Fruit fly (Drosophila melanogaster) whole organism, embryonic: ENCODE measurements around the gene CG14803.

Experiments
- Blimp-1 ChIP-seq: fragments of 200-800 bp; sonication (Bioruptor generic); optimal IDR thresholded peaks from 3 replicates; lab custom pipeline; 2018; ENCODE audit warnings: missing biosample characterization, missing genetic modification characterization, mild to moderate bottlenecking, moderate library complexity, missing genetic modification reagents
- C15 ChIP-seq: fragments of 200-800 bp; sonication (Bioruptor generic); IDR thresholded peaks from 3 replicates; pipeline ENCODE4 v1.3.6; 2022; ENCODE audit warnings: missing biosample characterization, missing genetic modification characterization
- CG10565 ChIP-seq: fragments of 200-800 bp; sonication (Bioruptor generic); optimal IDR thresholded peaks from 3 replicates; lab custom pipeline; 2016; ENCODE audit warnings: missing biosample characterization, mild to moderate bottlenecking, missing genetic modification characterization
- CG11247 ChIP-seq: fragments of 200-800 bp; sonication (Bioruptor generic); IDR thresholded peaks from 2 replicates; pipeline ENCODE4 v1.3.6; 2022; ENCODE audit warnings: missing biosample characterization, missing genetic modification characterization
- CG12391 ChIP-seq: fragments of 200-800 bp; sonication (Bioruptor generic); optimal IDR thresholded peaks from 3 replicates; lab custom pipeline; 2018; ENCODE audit warnings: missing biosample characterization, mild to moderate bottlenecking, missing genetic modification characterization, moderate library complexity
- CG12769 ChIP-seq: fragments of 200-800 bp; sonication (Bioruptor generic); optimal IDR thresholded peaks from 2 replicates; lab custom pipeline; 2019; ENCODE audit warnings: missing biosample characterization, mild to moderate bottlenecking, missing genetic modification characterization, moderate library complexity
- CG12942 ChIP-seq: fragments of 200-800 bp; sonication (Bioruptor generic); optimal IDR thresholded peaks from 3 replicates; lab custom pipeline; 2016; ENCODE audit warnings: missing biosample characterization, missing genetic modification characterization
- CG15479 ChIP-seq: fragments of 200-800 bp; sonication (Bioruptor generic); optimal IDR thresholded peaks from 3 replicates; lab custom pipeline; 2019; ENCODE audit warnings: missing biosample characterization, mild to moderate bottlenecking, missing genetic modification characterization, moderate library complexity
- CG1647 ChIP-seq: fragments of 200-800 bp; sonication (Bioruptor generic); optimal IDR thresholded peaks from 3 replicates; lab custom pipeline; 2016; ENCODE audit warnings: missing biosample characterization, missing genetic modification characterization
- CG2202 ChIP-seq: fragments of 200-800 bp; sonication (Bioruptor generic); optimal IDR thresholded peaks from 2 replicates; lab custom pipeline; 2018; ENCODE audit warnings: missing biosample characterization, mild to moderate bottlenecking, missing genetic modification characterization
- CG2712 ChIP-seq: fragments of 200-800 bp; optimal IDR thresholded peaks from 3 replicates; lab custom pipeline; 2019; ENCODE audit warnings: missing biosample characterization, mild to moderate bottlenecking, missing genetic modification characterization, moderate library complexity
- CG32772 ChIP-seq: fragments of 200-800 bp; sonication (Bioruptor generic); IDR thresholded peaks from 2 replicates; pipeline ENCODE4 v1.3.6; 2022; ENCODE audit warnings: missing biosample characterization, missing genetic modification characterization
- CG4360 ChIP-seq: fragments of 200-800 bp; sonication (Bioruptor generic); IDR thresholded peaks from 2 replicates; pipeline ENCODE4 v1.3.6; 2022; ENCODE audit warnings: missing biosample characterization, missing genetic modification characterization
- CG6689 ChIP-seq: fragments of 200-800 bp; sonication (Bioruptor generic); IDR thresholded peaks from 2 replicates; pipeline ENCODE4 v1.3.6; 2022; ENCODE audit warnings: missing biosample characterization, missing genetic modification characterization
- CG7357 ChIP-seq: fragments of 200-800 bp; sonication (Bioruptor generic); IDR thresholded peaks from 3 replicates; pipeline ENCODE4 v1.3.6; 2022; ENCODE audit warnings: missing biosample characterization, missing genetic modification characterization
- CG8359 ChIP-seq: fragments of 200-800 bp; sonication (Bioruptor generic); optimal IDR thresholded peaks from 2 replicates; lab custom pipeline; 2017; ENCODE audit warnings: missing biosample characterization, mild to moderate bottlenecking, missing genetic modification characterization, borderline replicate concordance
- CTCF ChIP-seq: fragments of 200-800 bp; sonication (Bioruptor generic); optimal IDR thresholded peaks from 2 replicates; lab custom pipeline; 2017; ENCODE audit warnings: missing biosample characterization, mild to moderate bottlenecking, missing genetic modification characterization, moderate library complexity
- Camta ChIP-seq: fragments of 200-800 bp; sonication (Bioruptor generic); optimal IDR thresholded peaks from 2 replicates; lab custom pipeline; 2016; ENCODE audit warnings: missing biosample characterization, missing genetic modification characterization
- CkIIα-i1 ChIP-seq: fragments of 200-800 bp; sonication (Bioruptor generic); IDR thresholded peaks from 2 replicates; pipeline ENCODE4 v1.3.6; 2022; ENCODE audit warnings: missing biosample characterization, missing genetic modification characterization
- D19A ChIP-seq: fragments of 200-800 bp; optimal IDR thresholded peaks from 3 replicates; lab custom pipeline; 2019; ENCODE audit warnings: missing biosample characterization, mild to moderate bottlenecking, missing genetic modification characterization, moderate library complexity
- HmgD ChIP-seq: fragments of 200-800 bp; sonication (Bioruptor generic); optimal IDR thresholded peaks from 3 replicates; lab custom pipeline; 2016; ENCODE audit warnings: missing biosample characterization, missing genetic modification characterization
- Hr78 ChIP-seq, 2 experiments: fragments of 200-800 bp in 1 of 2; fragments of >200 bp in 1 of 2; sonication (Bioruptor generic) in 1 of 2; optimal IDR thresholded peaks; 2 replicates each; lab custom pipeline; 2017 to 2019; ENCODE audit warnings: missing biosample characterization in 2 of 2, missing genetic modification characterization in 2 of 2, mild to moderate bottlenecking in 1 of 2, moderate library complexity in 1 of 2
- Kr ChIP-seq: fragments of 200-800 bp; sonication (Bioruptor generic); optimal IDR thresholded peaks from 2 replicates; lab custom pipeline; 2017; ENCODE audit warnings: missing biosample characterization, mild to moderate bottlenecking, missing genetic modification characterization
- MBD-R2 ChIP-seq: fragments of 200-800 bp; sonication (Bioruptor generic); IDR thresholded peaks from 2 replicates; pipeline ENCODE4 v1.3.6; 2022; ENCODE audit warnings: missing biosample characterization, missing genetic modification characterization
- Med ChIP-seq: fragments of 200-800 bp; sonication (Bioruptor generic); peaks from one replicate; lab custom pipeline; 2016; ENCODE audit warnings: missing biosample characterization, missing genetic modification characterization, mild to moderate bottlenecking, inconsistent platforms, moderate library complexity
- Pdp1 ChIP-seq, 2 experiments: fragments of 200-800 bp; sonication (Bioruptor generic); optimal IDR thresholded peaks; 3 replicates each; lab custom pipeline; 2016; ENCODE audit warnings: missing biosample characterization in 2 of 2, missing genetic modification characterization in 2 of 2, mild to moderate bottlenecking in 1 of 2, moderate library complexity in 1 of 2
- Rx ChIP-seq: fragments of 200-800 bp; sonication (Bioruptor generic); IDR thresholded peaks from 2 replicates; pipeline ENCODE4 v1.3.6; 2022; ENCODE audit warnings: missing biosample characterization, missing genetic modification characterization
- Xrp1 ChIP-seq: fragments of 200-800 bp; sonication (Bioruptor generic); IDR thresholded peaks from 2 replicates; pipeline ENCODE4 v1.3.6; 2022; ENCODE audit warnings: missing biosample characterization, missing genetic modification characterization
- cad ChIP-seq: fragments of >200 bp; optimal IDR thresholded peaks from 2 replicates; lab custom pipeline; 2017; ENCODE audit warnings: missing biosample characterization, missing genetic modification characterization
- fd96Cb ChIP-seq: fragments of 200-800 bp; sonication (Bioruptor generic); optimal IDR thresholded peaks from 2 replicates; lab custom pipeline; 2018; ENCODE audit warnings: missing biosample characterization, mild to moderate bottlenecking, missing genetic modification characterization, moderate library complexity
- her ChIP-seq: fragments of 200-800 bp; sonication (Bioruptor generic); optimal IDR thresholded peaks from 2 replicates; lab custom pipeline; 2016; ENCODE audit warnings: missing biosample characterization, missing genetic modification characterization
- kay ChIP-seq: fragments of 200-800 bp; sonication (Bioruptor generic); optimal IDR thresholded peaks from 2 replicates; lab custom pipeline; 2016; ENCODE audit warnings: missing biosample characterization, missing genetic modification characterization
- kni ChIP-seq: fragments of 200-800 bp; sonication (Bioruptor generic); optimal IDR thresholded peaks from 3 replicates; lab custom pipeline; 2017; ENCODE audit warnings: mild to moderate bottlenecking, missing biosample characterization, missing genetic modification reagents, missing genetic modification characterization
- lab ChIP-seq: fragments of 200-800 bp; sonication (Bioruptor generic); optimal IDR thresholded peaks from 3 replicates; lab custom pipeline; 2017; ENCODE audit warnings: missing biosample characterization, missing genetic modification characterization, mild to moderate bottlenecking, moderate library complexity, missing genetic modification reagents
- lbe ChIP-seq: fragments of 200-800 bp; sonication (Bioruptor generic); optimal IDR thresholded peaks from 2 replicates; lab custom pipeline; 2016; ENCODE audit warnings: missing biosample characterization, mild to moderate bottlenecking, missing genetic modification characterization
- lov ChIP-seq, 2 experiments: fragments of 200-800 bp in 1 of 2; fragments of >200 bp in 1 of 2; sonication (Bioruptor generic) in 1 of 2; IDR thresholded peaks in 1 of 2; optimal IDR thresholded peaks in 1 of 2; 2 replicates in 1 of 2; 3 replicates in 1 of 2; pipeline versions ENCODE4 v1.3.6 to Lab custom; 2017 to 2022; ENCODE audit warnings: missing biosample characterization in 1 of 2, missing genetic modification characterization in 1 of 2
- maf-S ChIP-seq: fragments of 200-800 bp; sonication (Bioruptor generic); optimal IDR thresholded peaks from 2 replicates; lab custom pipeline; 2016; ENCODE audit warnings: missing biosample characterization, missing genetic modification characterization
- pnt ChIP-seq: fragments of 200-800 bp; sonication (Bioruptor generic); optimal IDR thresholded peaks from 3 replicates; lab custom pipeline; 2016; ENCODE audit warnings: missing biosample characterization, missing genetic modification characterization
- prd ChIP-seq, 3 experiments: fragments of >200 bp in 2 of 3; fragments of 200-800 bp in 1 of 3; sonication (Bioruptor generic) in 1 of 3; optimal IDR thresholded peaks in 2 of 3; IDR thresholded peaks in 1 of 3; 2 replicates in 2 of 3; 3 replicates in 1 of 3; pipeline versions ENCODE4 v1.3.6 to Lab custom; 2017 to 2022; ENCODE audit warnings: missing biosample characterization in 1 of 3, missing genetic modification characterization in 1 of 3
- pros ChIP-seq: fragments of 200-800 bp; sonication (Bioruptor generic); optimal IDR thresholded peaks from 3 replicates; lab custom pipeline; 2019; ENCODE audit warnings: missing biosample characterization, mild to moderate bottlenecking, missing genetic modification characterization, moderate library complexity
- row ChIP-seq: fragments of 200-800 bp; sonication (Bioruptor generic); IDR thresholded peaks from 3 replicates; pipeline ENCODE4 v1.3.6; 2022; ENCODE audit warnings: missing biosample characterization, missing genetic modification characterization
- sc ChIP-seq, 3 experiments: fragments of >200 bp in 2 of 3; fragments of 200-800 bp in 1 of 3; sonication (Bioruptor generic) in 1 of 3; optimal IDR thresholded peaks; 2 replicates in 2 of 3; 3 replicates in 1 of 3; lab custom pipeline; 2017; ENCODE audit warnings: mild to moderate bottlenecking in 1 of 3, missing biosample characterization in 1 of 3, missing genetic modification characterization in 1 of 3, missing genetic modification reagents in 1 of 3
- sisA ChIP-seq: fragments of 200-800 bp; sonication (Bioruptor generic); IDR thresholded peaks from 2 replicates; pipeline ENCODE4 v1.3.6; 2022; ENCODE audit warnings: missing biosample characterization, missing genetic modification characterization
- slp2 ChIP-seq: fragments of 200-800 bp; sonication (Bioruptor generic); optimal IDR thresholded peaks from 2 replicates; lab custom pipeline; 2016; ENCODE audit warnings: missing biosample characterization, missing genetic modification characterization
- sob ChIP-seq: fragments of 200-800 bp; sonication (Bioruptor generic); IDR thresholded peaks from 2 replicates; pipeline ENCODE4 v1.3.6; 2022; ENCODE audit warnings: missing biosample characterization, missing genetic modification characterization
- sqz ChIP-seq: fragments of 200-800 bp; sonication (Bioruptor generic); optimal IDR thresholded peaks from 3 replicates; lab custom pipeline; 2018; ENCODE audit warnings: missing biosample characterization, mild to moderate bottlenecking, missing genetic modification characterization
- vvl ChIP-seq: fragments of 200-800 bp; sonication (Bioruptor generic); IDR thresholded peaks from 2 replicates; pipeline ENCODE4 v1.3.6; 2022; ENCODE audit warnings: missing biosample characterization, missing genetic modification characterization

Gene CG14803

dm6 chrX:1832699-1833098 lies 36.0 kb upstream of the CG14803 start:
- TF ChIP-seq CG12769 (tag; lab: Kevin White, UChicago) (peak; percentile 47), slp2 (no peak)

dm6 chrX:1834702-1835376 lies 33.8 kb upstream of the CG14803 start:
- no peak for TF ChIP-seq CG2202 (tag; lab: Kevin White, UChicago)
- TF ChIP-seq Rx (GFP tag; lab: Robert Waterston, UW) = no peak
- no peak for TF ChIP-seq CG12391
- TF ChIP-seq CG7357 (GFP tag; lab: Robert Waterston, UW) = no peak
- peak; percentile 0 for TF ChIP-seq kni (GFP tag; lab: Kevin White, UChicago)
- TF ChIP-seq sqz = peak; percentile 34
- TF ChIP-seq vvl = peak; percentile 33; the same call in 1 of the 2 replicates
- TF ChIP-seq pros = peak; percentile 65
- TF ChIP-seq Hr78 (GFP tag; optimal IDR thresholded peaks at IDR 0.05; lab: Kevin White, UChicago) = peak in 1 of 2 experiments; percentile 94
- peak in 1 of 2 experiments; percentile 62 for TF ChIP-seq Pdp1 (GFP tag; optimal IDR thresholded peaks at IDR 0.05; lab: Kevin White, UChicago)
- TF ChIP-seq Blimp-1 (GFP tag; lab: Kevin White, UChicago) = peak; percentile 96
- no peak for TF ChIP-seq lab
- no peak for TF ChIP-seq CG10565
- TF ChIP-seq, all 482 proteins: peak for 7

- TF ChIP-seq C15 (no peak), row (GFP tag; lab: Robert Waterston, UW) (peak; percentile 16; the same call in 1 of the 3 replicates), kay (GFP tag; lab: Kevin White, UChicago) (no peak), prd (optimal IDR thresholded peaks at IDR 0.05; lab: Kevin White, UChicago) (no peak), prd (GFP tag; IDR thresholded peaks at IDR 0.05; lab: Robert Waterston, UW) (no peak), CG4360 (GFP tag; lab: Robert Waterston, UW) (no peak), pnt (GFP tag; lab: Kevin White, UChicago) (no peak), D19A (tag; lab: Kevin White, UChicago) (peak; percentile 87), Kr (no peak), Xrp1 (GFP tag; lab: Robert Waterston, UW) (no peak), CG2712 (no peak), lbe (peak; percentile 9), sisA (GFP tag; lab: Robert Waterston, UW) (no peak), CG32772 (GFP tag; lab: Robert Waterston, UW) (0 out of 2 replicates have a peak, but pooled peaks have one; percentile 33), cad (GFP tag; lab: Kevin White, UChicago) (no peak), maf-S (GFP tag; lab: Kevin White, UChicago) (no peak), sob (GFP tag; lab: Robert Waterston, UW) (no peak), CTCF (no peak), MBD-R2 (GFP tag; lab: Robert Waterston, UW) (no peak), CG11247 (no peak), CG8359 (no peak), CG12942 (GFP tag; lab: Kevin White, UChicago) (no peak), lov (optimal IDR thresholded peaks at IDR 0.05; lab: Kevin White, UChicago) (no peak), lov (GFP tag; IDR thresholded peaks at IDR 0.05; lab: Robert Waterston, UW) (no peak), CkIIα-i1 (GFP tag; lab: Robert Waterston, UW) (no peak), CG15479 (GFP tag; lab: Kevin White, UChicago) (no peak), fd96Cb (no peak), Med (GFP tag; lab: Kevin White, UChicago) (peak; percentile 58), CG6689 (GFP tag; lab: Robert Waterston, UW) (no peak), her (GFP tag; lab: Kevin White, UChicago) (no peak), CG1647 (GFP tag; lab: Kevin White, UChicago) (no peak), Camta (GFP tag; lab: Kevin White, UChicago) (no peak), sc (optimal IDR thresholded peaks at IDR 0.05; lab: Kevin White, UChicago) (no peak), sc (GFP tag; optimal IDR thresholded peaks at IDR 0.05; lab: Kevin White, UChicago) (no peak), HmgD (no peak)
These were observed 28.1 kb upstream of the CG14803 start for dm6 chrX:1840520-1840919.
